Worm (Caenorhabditis elegans): ENCODE results near the gene T03F6.4.
A peak's percentile ranks its signal among the peaks of the same experiment; 100 is the strongest.

T03F6.4 gene

ce11 chrIII:13346785-13347184, 39.2 kb upstream of the T03F6.4 start, which contains the start of gene mtm-6 (continued):
- TF ChIP-seq lin-54 (GFP tag; optimal IDR thresholded peaks at IDR 0.05) (no peak), nhr-120 (GFP tag; IDR thresholded peaks at IDR 0.05) (no peak), egrh-3 (GFP tag; IDR thresholded peaks at IDR 0.05) (peak; percentile 40; the same call in 1 of the 2 replicates), rpc-1 (optimal IDR thresholded peaks at IDR 0.05) (no peak), rpc-1 (tag; optimal IDR thresholded peaks at IDR 0.05) (no peak), athp-1 (tag; optimal IDR thresholded peaks at IDR 0.05) (peak; percentile 25), madf-8 (GFP tag; conservative IDR thresholded peaks at IDR 0.05) (no peak), ceh-79 (tag; optimal IDR thresholded peaks at IDR 0.05) (no peak), ztf-28 (GFP tag; IDR thresholded peaks at IDR 0.05) (no peak), dox-1 (GFP tag; IDR thresholded peaks at IDR 0.05) (peak; percentile 35; the same call in 1 of the 2 replicates), ccch-3 (GFP tag; optimal IDR thresholded peaks at IDR 0.05) (no peak), T07F8.4 (tag; optimal IDR thresholded peaks at IDR 0.05) (no peak), rcor-1 (GFP tag; IDR thresholded peaks at IDR 0.05) (no peak), snpc-4 (GFP tag; optimal IDR thresholded peaks at IDR 0.05) (no peak), snpc-4 (tag; optimal IDR thresholded peaks at IDR 0.05) (no peak), ztf-22 (GFP tag; optimal IDR thresholded peaks at IDR 0.05) (no peak), lin-35 (GFP tag; optimal IDR thresholded peaks at IDR 0.05) (no peak), ceh-91 (GFP tag; IDR thresholded peaks at IDR 0.05) (no peak), ztf-18 (tag; optimal IDR thresholded peaks at IDR 0.05) (no peak), hmg-1.2 (GFP tag; IDR thresholded peaks at IDR 0.05) (no peak), B0019.2 (GFP tag; conservative IDR thresholded peaks at IDR 0.05) (no peak), B0261.1 (tag; optimal IDR thresholded peaks at IDR 0.05) (no peak), lag-1 (GFP tag; IDR thresholded peaks at IDR 0.05) (no peak), let-607 (tag; optimal IDR thresholded peaks at IDR 0.05) (no peak), lin-26 (GFP tag; IDR thresholded peaks at IDR 0.05) (no peak), cebp-1 (GFP tag; IDR thresholded peaks at IDR 0.05) (no peak), cebp-1 (tag; optimal IDR thresholded peaks at IDR 0.05) (peak; percentile 43), T26A5.8 (tag; optimal IDR thresholded peaks at IDR 0.05) (no peak)

DNA sequence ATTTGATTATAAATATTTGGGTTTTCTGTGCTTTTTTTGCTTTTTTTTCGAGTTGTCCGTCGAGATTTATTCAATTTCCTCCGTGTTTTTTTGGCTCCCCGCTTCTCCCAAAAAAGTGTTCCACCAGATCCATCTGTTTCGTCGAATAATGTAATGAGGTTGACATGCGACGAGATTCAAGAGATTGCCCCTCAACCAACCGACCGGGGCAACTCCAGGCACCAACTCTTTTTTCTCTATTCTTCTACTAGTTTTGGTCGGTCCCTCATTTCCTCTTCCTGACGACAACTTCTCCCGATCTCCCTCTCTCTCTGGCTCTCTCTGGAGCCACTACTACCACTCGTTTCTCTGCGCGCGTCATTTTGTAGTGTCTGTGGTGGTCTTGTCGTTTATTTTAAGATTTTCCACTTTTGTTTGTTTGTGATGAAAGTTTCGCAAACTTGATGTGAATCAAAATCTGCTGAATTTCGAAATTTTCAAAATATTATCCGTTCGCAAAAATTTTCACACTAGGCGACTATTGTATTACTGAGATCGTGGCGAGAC, 38.1 kb upstream of the T03F6.4 start:
- TF ChIP-seq cebp-1 (GFP tag; IDR thresholded peaks at IDR 0.05): no peak
- TF ChIP-seq cebp-1 (tag; optimal IDR thresholded peaks at IDR 0.05): peak; percentile 48
- peak; percentile 35; the same call in 1 of the 2 replicates for TF ChIP-seq zfh-2 (GFP tag; conservative IDR thresholded peaks at IDR 0.05)
- no peak for TF ChIP-seq ZK185.1 (tag; optimal IDR thresholded peaks at IDR 0.05; ENCODE audit: poor library complexity, severe bottlenecking)
- TF ChIP-seq K11D2.4 (GFP tag; IDR thresholded peaks at IDR 0.05): no peak

DNA sequence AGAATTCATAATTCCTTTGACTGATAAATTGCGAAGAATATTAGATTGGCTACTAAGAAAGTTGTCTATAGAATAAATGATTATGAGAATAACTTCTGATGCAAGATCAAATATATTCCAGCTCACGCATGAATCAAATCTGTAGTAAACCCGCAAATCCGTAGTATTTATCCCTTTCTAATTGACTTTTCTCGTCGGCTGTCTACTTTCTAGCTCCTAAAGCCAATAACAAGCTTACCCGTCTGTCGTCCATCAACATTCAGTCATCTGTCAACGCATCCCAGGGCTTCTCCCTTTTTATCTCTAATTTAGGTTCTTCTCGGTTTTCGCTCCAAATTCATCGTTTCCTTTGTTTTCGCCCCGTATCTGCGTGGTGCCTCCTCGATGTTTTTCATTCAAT, 37.1 kb upstream of the T03F6.4 start:
- TF ChIP-seq sdz-38 (tag; optimal IDR thresholded peaks at IDR 0.05) (no peak), T07F8.4 (tag; optimal IDR thresholded peaks at IDR 0.05) (no peak), F33H1.4 (GFP tag; IDR thresholded peaks at IDR 0.05) (no peak), mxl-1 (tag; optimal IDR thresholded peaks at IDR 0.05) (no peak), nfya-2 (GFP tag; IDR thresholded peaks at IDR 0.05) (no peak), tbp1 (GFP tag; optimal IDR thresholded peaks at IDR 0.05) (no peak), let-526 (GFP tag; IDR thresholded peaks at IDR 0.05) (no peak), nhr-90 (tag; optimal IDR thresholded peaks at IDR 0.05) (no peak), attf-3 (GFP tag; conservative IDR thresholded peaks at IDR 0.05) (no peak), bed-2 (GFP tag; IDR thresholded peaks at IDR 0.05) (no peak)

Data from whole organism, young adult.